Worm (Caenorhabditis elegans) whole organism, L1 larva: ENCODE data around the gene xtr-1.

Source experiments
- C16A3.4 ChIP-seq: fragments of 150-350 bp; optimal IDR thresholded peaks from 2 replicates; lab custom pipeline; 2014; ENCODE audit warnings: missing biosample characterization, missing genetic modification characterization
- F16B12.6 ChIP-seq: fragments of 150-350 bp; optimal IDR thresholded peaks from 2 replicates; lab custom pipeline; 2014; ENCODE audit warnings: missing biosample characterization, missing genetic modification characterization
- aha-1 ChIP-seq: fragments of 150-350 bp; optimal IDR thresholded peaks from 2 replicates; lab custom pipeline; 2014; ENCODE audit warnings: missing biosample characterization, missing genetic modification characterization
- alr-1 ChIP-seq: fragments of 200-800 bp; sonication (Bioruptor generic); optimal IDR thresholded peaks from 2 replicates; lab custom pipeline; 2018; ENCODE audit warnings: borderline replicate concordance, mild to moderate bottlenecking, missing genetic modification characterization, missing compliant biosample characterization
- aly-2 ChIP-seq: fragments of 150-350 bp; optimal IDR thresholded peaks from 2 replicates; lab custom pipeline; 2014; ENCODE audit warnings: missing biosample characterization, missing genetic modification characterization
- blmp-1 ChIP-seq: fragments of 150-350 bp; optimal IDR thresholded peaks from 2 replicates; lab custom pipeline; 2014; ENCODE audit warnings: missing biosample characterization, missing genetic modification characterization
- ceh-8 ChIP-seq: fragments of 200-800 bp; sonication (Bioruptor generic); optimal IDR thresholded peaks from 2 replicates; lab custom pipeline; 2018; ENCODE audit warnings: mild to moderate bottlenecking, missing genetic modification characterization, moderate library complexity, missing compliant biosample characterization
- ceh-82 ChIP-seq, 3 experiments: fragments of 150-350 bp in 1 of 3; sonication (generic microtip) in 2 of 3; optimal IDR thresholded peaks; 2 replicates each; lab custom pipeline; 2014 to 2017; ENCODE audit warnings: missing biosample characterization in 3 of 3, missing genetic modification characterization in 3 of 3
- ceh-88 ChIP-seq: fragments of 200-800 bp; sonication (Bioruptor generic); IDR thresholded peaks from 2 replicates; pipeline ENCODE4 v1.3.6; 2022; ENCODE audit warnings: missing genetic modification characterization, missing compliant biosample characterization
- ces-1 ChIP-seq: fragments of 150-350 bp; optimal IDR thresholded peaks from 2 replicates; lab custom pipeline; 2014; ENCODE audit warnings: missing biosample characterization, missing genetic modification reagents, missing genetic modification characterization
- dpl-1 ChIP-seq, 3 experiments: fragments of 150-350 bp in 2 of 3; sonication (generic microtip) in 1 of 3; optimal IDR thresholded peaks; 2 replicates each; lab custom pipeline; 2014 to 2017; ENCODE audit warnings: missing biosample characterization in 3 of 3, missing genetic modification characterization in 3 of 3, missing genetic modification reagents in 3 of 3
- efl-1 ChIP-seq, 4 experiments: fragments of 150-350 bp; optimal IDR thresholded peaks in 3 of 4; peaks in 1 of 4; 1 replicate in 1 of 4; 2 replicates in 3 of 4; lab custom pipeline; 2014; ENCODE audit warnings: missing biosample characterization in 2 of 4, missing genetic modification characterization in 2 of 4, missing genetic modification reagents in 2 of 4
- efl-3 ChIP-seq: fragments of 200-800 bp; sonication (Bioruptor generic); optimal IDR thresholded peaks from 2 replicates; lab custom pipeline; 2018; ENCODE audit warnings: mild to moderate bottlenecking, missing genetic modification characterization, missing compliant biosample characterization
- egl-27 ChIP-seq, 2 experiments: fragments of 150-350 bp in 1 of 2; sonication (generic microtip); optimal IDR thresholded peaks; 3 replicates each; lab custom pipeline; 2017 to 2018; ENCODE audit warnings: missing biosample characterization in 2 of 2, missing genetic modification characterization in 2 of 2, missing genetic modification reagents in 2 of 2
- elt-2 ChIP-seq: sonication (generic microtip); optimal IDR thresholded peaks from 2 replicates; lab custom pipeline; 2016; ENCODE audit warnings: missing genetic modification characterization, mild to moderate bottlenecking, inconsistent platforms, missing compliant biosample characterization, missing genetic modification reagents
- elt-3 ChIP-seq, 6 experiments: fragments of 150-350 bp in 1 of 6; sonication (generic microtip); optimal IDR thresholded peaks; 2 replicates each; lab custom pipeline; 2017 to 2018; ENCODE audit warnings: missing biosample characterization in 6 of 6, missing genetic modification characterization in 6 of 6, inconsistent platforms in 1 of 6
- fkh-10 ChIP-seq: sonication (generic microtip); optimal IDR thresholded peaks from 2 replicates; lab custom pipeline; 2017; ENCODE audit warnings: missing biosample characterization, missing genetic modification reagents, missing genetic modification characterization
- hlh-4 ChIP-seq: sonication (generic microtip); optimal IDR thresholded peaks from 2 replicates; lab custom pipeline; 2016; ENCODE audit warnings: mild to moderate bottlenecking, missing genetic modification characterization, missing compliant biosample characterization
- hpl-2 ChIP-seq: fragments of 150-350 bp; optimal IDR thresholded peaks from 2 replicates; lab custom pipeline; 2014; ENCODE audit warnings: missing biosample characterization, missing genetic modification reagents, missing genetic modification characterization
- irx-1 ChIP-seq: sonication (generic microtip); optimal IDR thresholded peaks from 2 replicates; lab custom pipeline; 2016; ENCODE audit warnings: missing genetic modification characterization, missing compliant biosample characterization
- lin-13 ChIP-seq: fragments of 150-350 bp; optimal IDR thresholded peaks from 2 replicates; lab custom pipeline; 2014; ENCODE audit warnings: missing biosample characterization, missing genetic modification reagents, missing genetic modification characterization
- lin-14 ChIP-seq: fragments of 200-800 bp; sonication (Bioruptor generic); optimal IDR thresholded peaks from 2 replicates; lab custom pipeline; 2018; ENCODE audit warnings: mild to moderate bottlenecking, missing genetic modification characterization, moderate library complexity, missing compliant biosample characterization
- lin-39 ChIP-seq: fragments of 150-350 bp; optimal IDR thresholded peaks from 2 replicates; lab custom pipeline; 2014; ENCODE audit warnings: missing biosample characterization, missing genetic modification reagents, missing genetic modification characterization
- lsy-2 ChIP-seq, 2 experiments: fragments of 150-350 bp; optimal IDR thresholded peaks; 2 replicates each; lab custom pipeline; 2014; ENCODE audit warnings: missing biosample characterization in 2 of 2, missing genetic modification characterization in 2 of 2
- mab-9 ChIP-seq: fragments of 200-800 bp; sonication (Bioruptor generic); IDR thresholded peaks from 2 replicates; pipeline ENCODE4 v1.3.6; 2022; ENCODE audit warnings: missing genetic modification reagents, missing genetic modification characterization, missing compliant biosample characterization
- mdl-1 ChIP-seq, 2 experiments: fragments of 150-350 bp; optimal IDR thresholded peaks; 2 replicates each; lab custom pipeline; 2014 to 2017; ENCODE audit warnings: missing biosample characterization in 2 of 2, missing genetic modification characterization in 2 of 2, inconsistent platforms in 1 of 2
- mef-2 ChIP-seq: fragments of 150-350 bp; optimal IDR thresholded peaks from 2 replicates; lab custom pipeline; 2014; ENCODE audit warnings: missing biosample characterization, missing genetic modification characterization
- nhr-12 ChIP-seq: sonication (generic microtip); optimal IDR thresholded peaks from 2 replicates; lab custom pipeline; 2017; ENCODE audit warnings: missing biosample characterization, missing genetic modification characterization
- nhr-237 ChIP-seq: fragments of 150-350 bp; optimal IDR thresholded peaks from 2 replicates; lab custom pipeline; 2014; ENCODE audit warnings: missing biosample characterization, missing genetic modification characterization
- nhr-28 ChIP-seq: fragments of 150-350 bp; optimal IDR thresholded peaks from 2 replicates; lab custom pipeline; 2014; ENCODE audit warnings: missing biosample characterization, missing genetic modification characterization
- nhr-71 ChIP-seq: sonication (generic microtip); optimal IDR thresholded peaks from 2 replicates; lab custom pipeline; 2016; ENCODE audit warnings: mild to moderate bottlenecking, missing genetic modification characterization, moderate library complexity, missing compliant biosample characterization
- nhr-77 ChIP-seq: fragments of 150-350 bp; optimal IDR thresholded peaks from 2 replicates; lab custom pipeline; 2014; ENCODE audit warnings: missing biosample characterization, missing genetic modification characterization
- nhr-85 ChIP-seq: sonication (generic microtip); peaks from one replicate; lab custom pipeline; 2016; ENCODE audit warnings: missing genetic modification characterization, inconsistent platforms, missing compliant biosample characterization
- skn-1 ChIP-seq: fragments of 150-350 bp; optimal IDR thresholded peaks from 2 replicates; lab custom pipeline; 2014; ENCODE audit warnings: missing biosample characterization, missing genetic modification characterization
- tbx-2 ChIP-seq: sonication (generic microtip); optimal IDR thresholded peaks from 2 replicates; lab custom pipeline; 2016; ENCODE audit warnings: missing genetic modification characterization, missing compliant biosample characterization
- unc-62 ChIP-seq: fragments of 150-350 bp; optimal IDR thresholded peaks from 2 replicates; lab custom pipeline; 2014; ENCODE audit warnings: missing biosample characterization, missing genetic modification reagents, missing genetic modification characterization
- unc-98 ChIP-seq: fragments of 200-800 bp; sonication (Bioruptor generic); IDR thresholded peaks from 2 replicates; pipeline ENCODE4 v1.3.6; 2022; ENCODE audit warnings: missing genetic modification characterization, missing compliant biosample characterization
- zag-1 ChIP-seq: fragments of 150-350 bp; optimal IDR thresholded peaks from 2 replicates; lab custom pipeline; 2014; ENCODE audit warnings: missing biosample characterization, missing genetic modification characterization
- ztf-11 ChIP-seq, 2 experiments: sonication (generic microtip); optimal IDR thresholded peaks; 2 replicates each; lab custom pipeline; 2016 to 2017; ENCODE audit warnings: missing genetic modification characterization in 2 of 2, missing biosample characterization in 1 of 2, missing compliant biosample characterization in 1 of 2
- ztf-4 ChIP-seq: fragments of 150-350 bp; optimal IDR thresholded peaks from 2 replicates; lab custom pipeline; 2014; ENCODE audit warnings: missing biosample characterization, missing genetic modification characterization

xtr-1 gene

ce11 chrX:11852494-11852893, at the start of gene xtr-1:
Gene xtr-1 (plus strand): TSS chrX:11852794.
- TF ChIP-seq C16A3.4, result no peak
- TF ChIP-seq blmp-1 (tag; lab: Kevin White, UChicago), result no peak
- TF ChIP-seq lin-39 (tag; lab: Kevin White, UChicago), result no peak
- TF ChIP-seq fkh-10 (GFP tag; lab: Kevin White, UChicago), result no peak
- no peak for TF ChIP-seq aha-1 (tag; lab: Kevin White, UChicago)
- TF ChIP-seq nhr-71 (tag; lab: Kevin White, UChicago), result no peak
- TF ChIP-seq hpl-2 (GFP tag; lab: Kevin White, UChicago), result no peak
- no peak for TF ChIP-seq nhr-12 (tag; lab: Kevin White, UChicago)
- no peak for TF ChIP-seq ceh-88 (GFP tag; lab: Robert Waterston, UW)

ce11 chrX:11804057-11804456, 48.5 kb upstream of the xtr-1 start, which contains the start of gene C34E11.4:
Gene C34E11.4 (plus strand): TSS chrX:11804210.
- TF ChIP-seq efl-1 (optimal IDR thresholded peaks at IDR 0.05; lab: Kevin White, UChicago) (no peak), efl-1 (GFP tag; optimal IDR thresholded peaks at IDR 0.05 in 1 of 2; lab: Kevin White, UChicago) (peak in 1 of 2 experiments; percentile 54), nhr-85 (tag; lab: Kevin White, UChicago) (no peak), blmp-1 (tag; lab: Kevin White, UChicago) (no peak)

ce11 chrX:11806175-11806853, 46.3 kb upstream of the xtr-1 start:
- no peak for TF ChIP-seq mef-2 (tag; lab: Kevin White, UChicago)
- TF ChIP-seq ceh-8, result no peak
- no peak for TF ChIP-seq elt-3 (tag; optimal IDR thresholded peaks at IDR 0.05; lab: Kevin White, UChicago)
- no peak for TF ChIP-seq mdl-1 (tag; optimal IDR thresholded peaks at IDR 0.05; lab: Kevin White, UChicago)
- no peak for TF ChIP-seq mab-9
- TF ChIP-seq tbx-2, result no peak
- no peak for TF ChIP-seq egl-27 (tag; optimal IDR thresholded peaks at IDR 0.05; lab: Kevin White, UChicago)
- no peak for TF ChIP-seq nhr-28 (tag; lab: Kevin White, UChicago)
- TF ChIP-seq lsy-2 (tag; optimal IDR thresholded peaks at IDR 0.05; lab: Kevin White, UChicago), result no peak
- TF ChIP-seq unc-98, result no peak
- no peak for TF ChIP-seq hlh-4 (tag; lab: Kevin White, UChicago)
- TF ChIP-seq lin-14, result no peak

- no peak for TF ChIP-seq nhr-12 (tag; lab: Kevin White, UChicago)
- TF ChIP-seq dpl-1 (GFP tag; optimal IDR thresholded peaks at IDR 0.05; lab: Kevin White, UChicago), result no peak
- TF ChIP-seq unc-62 (GFP tag; lab: Kevin White, UChicago), result no peak
- no peak for TF ChIP-seq lin-13 (GFP tag; lab: Kevin White, UChicago)
- TF ChIP-seq F16B12.6 (tag; lab: Kevin White, UChicago), result no peak
- no peak for TF ChIP-seq nhr-77
- TF ChIP-seq aly-2 (tag; lab: Kevin White, UChicago), result no peak
- TF ChIP-seq ces-1, result no peak
- TF ChIP-seq ceh-82 (tag; optimal IDR thresholded peaks at IDR 0.05; lab: Kevin White, UChicago), result no peak
- TF ChIP-seq irx-1 (tag; lab: Kevin White, UChicago), result no peak
- no peak for TF ChIP-seq ztf-4 (tag; lab: Kevin White, UChicago)
- TF ChIP-seq, all 84 proteins: peak for 0
Measured at ce11 chrX:11814667-11815066, 37.9 kb upstream of the xtr-1 start, which contains the start of gene C34E11.2. Gene C34E11.2 (minus strand): TSS chrX:11814750.

ce11 chrX:11816825-11817224, 35.8 kb upstream of the xtr-1 start:
- TF ChIP-seq skn-1 (tag; lab: Kevin White, UChicago), result no peak
- no peak for TF ChIP-seq alr-1 (tag; lab: Kevin White, UChicago)
- TF ChIP-seq nhr-85 (tag; lab: Kevin White, UChicago), result no peak
- no peak for TF ChIP-seq nhr-237 (tag; lab: Kevin White, UChicago)
- TF ChIP-seq zag-1 (tag; lab: Kevin White, UChicago), result no peak
- no peak for TF ChIP-seq unc-62 (GFP tag; lab: Kevin White, UChicago)
- TF ChIP-seq nhr-71 (tag; lab: Kevin White, UChicago), result no peak
- no peak for TF ChIP-seq elt-2 (tag; lab: Kevin White, UChicago)
- TF ChIP-seq tbx-2, result no peak
- no peak for TF ChIP-seq efl-3 (GFP tag; lab: Kevin White, UChicago)
- TF ChIP-seq fkh-10 (GFP tag; lab: Kevin White, UChicago), result no peak
- no peak for TF ChIP-seq ztf-11 (tag; optimal IDR thresholded peaks at IDR 0.05; lab: Kevin White, UChicago)
